Worm (Caenorhabditis elegans) whole organism, L4 larva: ENCODE measurements around the gene Y43C5A.2.

Experiments used
- D1046.2 ChIP-seq: fragments of 200-800 bp; sonication (Bioruptor generic); IDR thresholded peaks from 2 replicates; pipeline ENCODE4 v1.3.6; 2022; ENCODE audit warnings: missing genetic modification characterization, missing compliant biosample characterization
- F10B5.3 ChIP-seq: sonication (generic microtip); optimal IDR thresholded peaks from 2 replicates; lab custom pipeline; 2016; ENCODE audit warnings: mild to moderate bottlenecking, missing genetic modification characterization, missing compliant biosample characterization
- F26F4.8 ChIP-seq: fragments of 200-800 bp; sonication (Bioruptor generic); conservative IDR thresholded peaks from 2 replicates; pipeline ENCODE4 v1.3.6; 2022; ENCODE audit warnings: missing genetic modification characterization, missing compliant biosample characterization
- R02D3.7 ChIP-seq: fragments of 150-350 bp; sonication (generic microtip); optimal IDR thresholded peaks from 3 replicates; lab custom pipeline; 2014; ENCODE audit warnings: missing biosample characterization, missing genetic modification characterization
- T26A8.4 ChIP-seq: fragments of 200-800 bp; sonication (Bioruptor generic); IDR thresholded peaks from 2 replicates; pipeline ENCODE4 v1.3.6; 2022; ENCODE audit warnings: missing genetic modification characterization, missing compliant biosample characterization
- Y105C5A.15 ChIP-seq: fragments of 200-800 bp; sonication (Bioruptor generic); IDR thresholded peaks from 2 replicates; pipeline ENCODE4 v1.3.6; 2022; ENCODE audit warnings: missing genetic modification characterization, missing compliant biosample characterization
- Y75B8A.6 ChIP-seq: fragments of 200-800 bp; sonication (Bioruptor generic); IDR thresholded peaks from 2 replicates; pipeline ENCODE4 v1.3.6; 2022; ENCODE audit warnings: missing genetic modification reagents, missing genetic modification characterization, missing compliant biosample characterization
- ZK546.5 ChIP-seq, 2 experiments: sonication (generic microtip); optimal IDR thresholded peaks; 2 replicates each; lab custom pipeline; 2017; ENCODE audit warnings: missing biosample characterization in 2 of 2, missing genetic modification characterization in 2 of 2
- aha-1 ChIP-seq: fragments of 150-350 bp; peaks from one replicate; lab custom pipeline; 2014; ENCODE audit warnings: missing biosample characterization, missing genetic modification characterization
- ama-1 ChIP-seq: fragments of 150-350 bp; optimal IDR thresholded peaks from 2 replicates; lab custom pipeline; 2014; ENCODE audit warnings: inconsistent platforms, mixed read lengths
- ceh-20 ChIP-seq: fragments of 200-800 bp; sonication (Bioruptor generic); IDR thresholded peaks from 2 replicates; pipeline ENCODE4 v1.3.6; 2022; ENCODE audit warnings: missing genetic modification reagents, missing genetic modification characterization, missing compliant biosample characterization
- ceh-28 ChIP-seq: fragments of 150-350 bp; optimal IDR thresholded peaks from 2 replicates; lab custom pipeline; 2014; ENCODE audit warnings: missing biosample characterization, missing genetic modification reagents, missing genetic modification characterization
- ceh-32 ChIP-seq: sonication (generic microtip); optimal IDR thresholded peaks from 2 replicates; lab custom pipeline; 2016; ENCODE audit warnings: mild to moderate bottlenecking, missing genetic modification characterization, missing compliant biosample characterization; ENCODE audit not compliant: poor library complexity
- ceh-62 ChIP-seq: sonication (generic microtip); optimal IDR thresholded peaks from 2 replicates; lab custom pipeline; 2017; ENCODE audit warnings: missing biosample characterization, missing genetic modification characterization
- ceh-82 ChIP-seq: sonication (generic microtip); optimal IDR thresholded peaks from 2 replicates; lab custom pipeline; 2017; ENCODE audit warnings: missing biosample characterization, missing genetic modification characterization
- ces-1 ChIP-seq: fragments of 150-350 bp; sonication (generic microtip); optimal IDR thresholded peaks from 4 replicates; lab custom pipeline; 2014; ENCODE audit warnings: missing biosample characterization, missing genetic modification reagents, missing genetic modification characterization
- cey-2 ChIP-seq: sonication (generic microtip); optimal IDR thresholded peaks from 3 replicates; lab custom pipeline; 2017; ENCODE audit warnings: missing genetic modification characterization, mild to moderate bottlenecking, missing compliant biosample characterization, antibody characterized with exemption, borderline replicate concordance; ENCODE audit not compliant: insufficient read depth
- ctbp-1 ChIP-seq: fragments of 200-800 bp; sonication (Bioruptor generic); IDR thresholded peaks from 2 replicates; pipeline ENCODE4 v1.3.6; 2022; ENCODE audit warnings: missing genetic modification reagents, missing genetic modification characterization, missing compliant biosample characterization
- daf-19 ChIP-seq: fragments of 200-800 bp; sonication (Bioruptor generic); conservative IDR thresholded peaks from 2 replicates; pipeline ENCODE4 v1.3.6; 2022; ENCODE audit warnings: missing genetic modification characterization, missing compliant biosample characterization
- daf-8 ChIP-seq: fragments of 200-800 bp; sonication (Bioruptor generic); IDR thresholded peaks from 2 replicates; pipeline ENCODE4 v1.3.6; 2022; ENCODE audit warnings: missing genetic modification characterization, missing compliant biosample characterization
- dmd-8 ChIP-seq: fragments of 200-800 bp; sonication (Bioruptor generic); IDR thresholded peaks from 2 replicates; pipeline ENCODE4 v1.3.6; 2022; ENCODE audit warnings: missing genetic modification characterization, missing compliant biosample characterization
- dmd-9 ChIP-seq: fragments of 200-800 bp; sonication (Bioruptor generic); IDR thresholded peaks from 2 replicates; pipeline ENCODE4 v1.3.6; 2022; ENCODE audit warnings: missing genetic modification reagents, missing genetic modification characterization, missing compliant biosample characterization
- duxl-1 ChIP-seq: sonication (generic microtip); optimal IDR thresholded peaks from 2 replicates; lab custom pipeline; 2016; ENCODE audit warnings: mild to moderate bottlenecking, missing genetic modification characterization, moderate library complexity, missing compliant biosample characterization; ENCODE audit not compliant: poor library complexity
- dve-1 ChIP-seq: sonication (generic microtip); optimal IDR thresholded peaks from 2 replicates; lab custom pipeline; 2017; ENCODE audit warnings: antibody characterized with exemption, mild to moderate bottlenecking, missing genetic modification characterization, missing compliant biosample characterization; ENCODE audit not compliant: insufficient read depth
- egl-43 ChIP-seq: fragments of 200-800 bp; sonication (Bioruptor generic); IDR thresholded peaks from 2 replicates; pipeline ENCODE4 v1.3.6; 2022; ENCODE audit warnings: missing genetic modification reagents, missing genetic modification characterization, missing compliant biosample characterization
- fkh-10 ChIP-seq: fragments of 150-350 bp; optimal IDR thresholded peaks from 2 replicates; lab custom pipeline; 2014; ENCODE audit warnings: missing biosample characterization, missing genetic modification reagents, missing genetic modification characterization
- fos-1 ChIP-seq: fragments of 150-350 bp; optimal IDR thresholded peaks from 2 replicates; lab custom pipeline; 2014; ENCODE audit warnings: missing biosample characterization, missing genetic modification characterization
- gei-8 ChIP-seq: fragments of 200-800 bp; sonication (Bioruptor generic); optimal IDR thresholded peaks from 2 replicates; lab custom pipeline; 2018; ENCODE audit warnings: mild to moderate bottlenecking, missing genetic modification characterization, missing compliant biosample characterization
- hif-1 ChIP-seq, 2 experiments: sonication (generic microtip); optimal IDR thresholded peaks; 2 replicates each; lab custom pipeline; 2016 to 2017; ENCODE audit warnings: missing compliant biosample characterization in 2 of 2, missing genetic modification characterization in 2 of 2, missing genetic modification reagents in 2 of 2, missing genotype in 2 of 2, mild to moderate bottlenecking in 1 of 2
- hlh-30 ChIP-seq: sonication (generic microtip); optimal IDR thresholded peaks from 2 replicates; lab custom pipeline; 2017; ENCODE audit warnings: antibody characterized with exemption, mild to moderate bottlenecking, missing genetic modification characterization, missing compliant biosample characterization; ENCODE audit not compliant: insufficient read depth
- lim-7 ChIP-seq: fragments of 200-800 bp; sonication (Bioruptor generic); IDR thresholded peaks from 2 replicates; pipeline ENCODE4 v1.3.6; 2022; ENCODE audit warnings: missing genetic modification characterization, missing compliant biosample characterization
- lin-1 ChIP-seq: fragments of 200-800 bp; sonication (Bioruptor generic); IDR thresholded peaks from 2 replicates; pipeline ENCODE4 v1.3.6; 2022; ENCODE audit warnings: missing genetic modification reagents, missing genetic modification characterization, missing compliant biosample characterization
- lin-13 ChIP-seq: fragments of 150-350 bp; optimal IDR thresholded peaks from 2 replicates; lab custom pipeline; 2014; ENCODE audit warnings: missing biosample characterization, missing genetic modification reagents, missing genetic modification characterization
- lin-38 ChIP-seq: fragments of 200-800 bp; sonication (Bioruptor generic); IDR thresholded peaks from 2 replicates; pipeline ENCODE4 v1.3.6; 2022; ENCODE audit warnings: missing genetic modification reagents, missing genetic modification characterization, missing compliant biosample characterization
- lin-39 ChIP-seq: fragments of 150-350 bp; optimal IDR thresholded peaks from 2 replicates; lab custom pipeline; 2014; ENCODE audit warnings: missing biosample characterization, missing genetic modification reagents, missing genetic modification characterization
- lsy-2 ChIP-seq, 2 experiments: fragments of 150-350 bp in 1 of 2; sonication (generic microtip) in 1 of 2; optimal IDR thresholded peaks; 2 replicates each; lab custom pipeline; 2014 to 2017; ENCODE audit warnings: missing biosample characterization in 2 of 2, missing genetic modification characterization in 2 of 2
- madf-5 ChIP-seq, 2 experiments: fragments of 200-800 bp; sonication (Bioruptor generic); IDR thresholded peaks; 2 replicates each; pipeline ENCODE4 v1.3.6; 2022; ENCODE audit warnings: missing compliant biosample characterization in 2 of 2, missing genetic modification characterization in 2 of 2
- mdl-1 ChIP-seq, 2 experiments: fragments of 150-350 bp in 1 of 2; sonication (generic microtip) in 1 of 2; optimal IDR thresholded peaks; 2 replicates each; lab custom pipeline; 2014 to 2017; ENCODE audit warnings: missing biosample characterization in 2 of 2, missing genetic modification characterization in 2 of 2
- mep-1 ChIP-seq: fragments of 150-350 bp; sonication (generic microtip); optimal IDR thresholded peaks from 3 replicates; lab custom pipeline; 2014; ENCODE audit warnings: missing biosample characterization, missing genetic modification characterization
- mes-2 ChIP-seq: sonication (generic microtip); optimal IDR thresholded peaks from 2 replicates; lab custom pipeline; 2016; ENCODE audit warnings: missing genotype, mild to moderate bottlenecking, missing genetic modification characterization, missing compliant biosample characterization; ENCODE audit not compliant: poor library complexity, severe bottlenecking
- mxl-3 ChIP-seq: fragments of 200-800 bp; sonication (Bioruptor generic); optimal IDR thresholded peaks from 2 replicates; lab custom pipeline; 2018; ENCODE audit warnings: mild to moderate bottlenecking, missing genetic modification characterization, missing compliant biosample characterization
- nhr-11 ChIP-seq: fragments of 150-350 bp; optimal IDR thresholded peaks from 2 replicates; lab custom pipeline; 2014; ENCODE audit warnings: missing biosample characterization, missing genetic modification characterization
- nhr-111 ChIP-seq: fragments of 200-800 bp; sonication (Bioruptor generic); optimal IDR thresholded peaks from 2 replicates; lab custom pipeline; 2018; ENCODE audit warnings: mild to moderate bottlenecking, missing genetic modification characterization, missing compliant biosample characterization
- nhr-41 ChIP-seq: fragments of 200-800 bp; sonication (Bioruptor generic); IDR thresholded peaks from 2 replicates; pipeline ENCODE4 v1.3.6; 2022; ENCODE audit warnings: missing genetic modification reagents, missing genetic modification characterization, missing compliant biosample characterization
- nhr-77 ChIP-seq: fragments of 150-350 bp; optimal IDR thresholded peaks from 2 replicates; lab custom pipeline; 2014; ENCODE audit warnings: missing biosample characterization, missing genetic modification characterization
- php-3 ChIP-seq: fragments of 200-800 bp; sonication (Bioruptor generic); IDR thresholded peaks from 2 replicates; pipeline ENCODE4 v1.3.6; 2022; ENCODE audit warnings: missing genetic modification reagents, missing genetic modification characterization, missing compliant biosample characterization
- sdz-12 ChIP-seq: fragments of 200-800 bp; sonication (Bioruptor generic); optimal IDR thresholded peaks from 2 replicates; lab custom pipeline; 2018; ENCODE audit warnings: mild to moderate bottlenecking, missing genetic modification characterization, missing compliant biosample characterization
- tra-1 ChIP-seq: fragments of 200-800 bp; sonication (Bioruptor generic); IDR thresholded peaks from 2 replicates; pipeline ENCODE4 v1.3.6; 2022; ENCODE audit warnings: missing genetic modification reagents, missing genetic modification characterization, missing compliant biosample characterization
- unc-130 ChIP-seq: sonication (generic microtip); optimal IDR thresholded peaks from 2 replicates; lab custom pipeline; 2016; ENCODE audit warnings: missing genetic modification reagents, missing genetic modification characterization, missing compliant biosample characterization
- vab-7 ChIP-seq: fragments of 200-800 bp; sonication (Bioruptor generic); IDR thresholded peaks from 2 replicates; pipeline ENCODE4 v1.3.6; 2022; ENCODE audit warnings: missing genetic modification reagents, missing genetic modification characterization, missing compliant biosample characterization
- zfp-2 ChIP-seq: sonication (generic microtip); optimal IDR thresholded peaks from 2 replicates; lab custom pipeline; 2016; ENCODE audit warnings: mild to moderate bottlenecking, missing genetic modification characterization, missing compliant biosample characterization

Gene Y43C5A.2

ce11 chrIV:10243276-10243675 is 26.4 kb upstream of the Y43C5A.2 start, which contains the start of gene tkt-1:
Gene tkt-1, plus strand, starts transcription at chrIV:10243612.
- TF ChIP-seq egl-43 (GFP tag; lab: Robert Waterston, UW) (no peak), dmd-8 (GFP tag; lab: Robert Waterston, UW) (no peak), hlh-30 (tag; lab: Kevin White, UChicago) (peak; percentile 21), gei-8 (GFP tag; lab: Kevin White, UChicago) (no peak), ces-1 (GFP tag; lab: Kevin White, UChicago) (no peak), F10B5.3 (no peak), fos-1 (tag; lab: Kevin White, UChicago) (no peak), ZK546.5 (tag; optimal IDR thresholded peaks at IDR 0.05; lab: Kevin White, UChicago) (no peak), ceh-28 (tag; lab: Kevin White, UChicago) (no peak), unc-130 (GFP tag; lab: Kevin White, UChicago) (no peak), mep-1 (tag; lab: Kevin White, UChicago) (peak; percentile 2), ceh-82 (no peak), F26F4.8 (GFP tag; lab: Robert Waterston, UW) (no peak), Y75B8A.6 (GFP tag; lab: Robert Waterston, UW) (0 out of 2 replicates have a peak, but pooled peaks have one; percentile 41), fkh-10 (no peak), D1046.2 (GFP tag; lab: Robert Waterston, UW) (no peak), sdz-12 (GFP tag; lab: Kevin White, UChicago) (no peak), mxl-3 (GFP tag; lab: Kevin White, UChicago) (no peak), ceh-62 (no peak), T26A8.4 (GFP tag; lab: Robert Waterston, UW) (no peak), ctbp-1 (GFP tag; lab: Robert Waterston, UW) (no peak), zfp-2 (tag; lab: Kevin White, UChicago) (no peak), nhr-11 (tag; lab: Kevin White, UChicago) (no peak), php-3 (GFP tag; lab: Robert Waterston, UW) (peak; percentile 19; the same call in 1 of the 2 replicates), nhr-111 (GFP tag; lab: Kevin White, UChicago) (no peak), ceh-32 (no peak), ama-1 (lab: Kevin White, UChicago) (no peak), lin-38 (GFP tag; lab: Robert Waterston, UW) (peak; percentile 23), hif-1 (tag; optimal IDR thresholded peaks at IDR 0.05; lab: Kevin White, UChicago) (no peak), dmd-9 (no peak), R02D3.7 (tag; lab: Kevin White, UChicago) (no peak), lsy-2 (tag; optimal IDR thresholded peaks at IDR 0.05; lab: Kevin White, UChicago) (peak in 1 of 2 experiments; percentile 9), mes-2 (no peak), daf-19 (no peak), madf-5 (GFP tag; IDR thresholded peaks at IDR 0.05; lab: Robert Waterston, UW) (no peak), lin-13 (GFP tag; lab: Kevin White, UChicago) (peak; percentile 10), vab-7 (GFP tag; lab: Robert Waterston, UW) (no peak), dve-1 (peak; percentile 52), daf-8 (no peak), lin-1 (GFP tag; lab: Robert Waterston, UW) (no peak), tra-1 (GFP tag; lab: Robert Waterston, UW) (0 out of 2 replicates have a peak, but pooled peaks have one; percentile 18), aha-1 (tag; lab: Kevin White, UChicago) (no peak), nhr-41 (GFP tag; lab: Robert Waterston, UW) (no peak), nhr-77 (tag; lab: Kevin White, UChicago) (peak; percentile 25), lin-39 (tag; lab: Kevin White, UChicago) (no peak), lim-7 (GFP tag; lab: Robert Waterston, UW) (no peak), mdl-1 (tag; optimal IDR thresholded peaks at IDR 0.05; lab: Kevin White, UChicago) (no peak), cey-2 (tag; lab: Kevin White, UChicago) (no peak), Y105C5A.15 (GFP tag; lab: Robert Waterston, UW) (no peak), ceh-20 (GFP tag; lab: Robert Waterston, UW) (no peak), duxl-1 (no peak)
